Fruit fly (Drosophila melanogaster) whole organism, prepupa: ENCODE results near the gene dib.

Experiments
- CG10669 ChIP-seq: fragments of 200-800 bp; sonication (Bioruptor generic); optimal IDR thresholded peaks from 3 replicates; lab custom pipeline; 2018; ENCODE audit warnings: missing biosample characterization, mild to moderate bottlenecking, missing genetic modification characterization, moderate library complexity
- CG11902 ChIP-seq: fragments of 200-800 bp; sonication (Bioruptor generic); optimal IDR thresholded peaks from 3 replicates; lab custom pipeline; 2016; ENCODE audit warnings: missing biosample characterization, missing genetic modification characterization
- CG15336 ChIP-seq: fragments of 200-800 bp; sonication (Bioruptor generic); IDR thresholded peaks from 2 replicates; pipeline ENCODE4 v1.3.6; 2022; ENCODE audit warnings: missing biosample characterization, missing genetic modification characterization
- CG1621 ChIP-seq: fragments of 200-800 bp; sonication (Bioruptor generic); optimal IDR thresholded peaks from 3 replicates; lab custom pipeline; 2018; ENCODE audit warnings: missing biosample characterization, mild to moderate bottlenecking, missing genetic modification characterization
- CG16779 ChIP-seq: fragments of 200-800 bp; sonication (Bioruptor generic); optimal IDR thresholded peaks from 3 replicates; lab custom pipeline; 2017; ENCODE audit warnings: missing biosample characterization, mild to moderate bottlenecking, missing genetic modification characterization
- CG3032 ChIP-seq: fragments of 200-800 bp; optimal IDR thresholded peaks from 2 replicates; lab custom pipeline; 2019; ENCODE audit warnings: missing biosample characterization, mild to moderate bottlenecking, missing genetic modification characterization, moderate library complexity
- CG31627 ChIP-seq: fragments of 200-800 bp; sonication (Bioruptor generic); optimal IDR thresholded peaks from 3 replicates; lab custom pipeline; 2016; ENCODE audit warnings: missing biosample characterization, missing genetic modification characterization
- CG32006 ChIP-seq: fragments of 200-800 bp; sonication (Bioruptor generic); optimal IDR thresholded peaks from 3 replicates; lab custom pipeline; 2017; ENCODE audit warnings: missing biosample characterization, mild to moderate bottlenecking, missing genetic modification characterization
- CG34406 ChIP-seq: fragments of 200-800 bp; sonication (Bioruptor generic); optimal IDR thresholded peaks from 3 replicates; lab custom pipeline; 2016; ENCODE audit warnings: missing biosample characterization, missing genetic modification characterization
- CG3919 ChIP-seq: fragments of 200-800 bp; sonication (Bioruptor generic); optimal IDR thresholded peaks from 3 replicates; lab custom pipeline; 2016; ENCODE audit warnings: missing biosample characterization, missing genetic modification characterization
- CG6808 ChIP-seq: fragments of 200-800 bp; sonication (Bioruptor generic); optimal IDR thresholded peaks from 3 replicates; lab custom pipeline; 2017; ENCODE audit warnings: missing biosample characterization, missing genetic modification characterization, mild to moderate bottlenecking, moderate library complexity, missing genetic modification reagents
- CG6854 ChIP-seq: fragments of 200-800 bp; sonication (Bioruptor generic); optimal IDR thresholded peaks from 2 replicates; lab custom pipeline; 2017; ENCODE audit warnings: missing biosample characterization, mild to moderate bottlenecking, missing genetic modification characterization
- CG7368 ChIP-seq: fragments of 200-800 bp; sonication (Bioruptor generic); optimal IDR thresholded peaks from 3 replicates; lab custom pipeline; 2016; ENCODE audit warnings: missing biosample characterization, missing genetic modification characterization
- CG8119 ChIP-seq: fragments of 200-800 bp; sonication (Bioruptor generic); IDR thresholded peaks from 3 replicates; pipeline ENCODE4 v1.3.6; 2022; ENCODE audit warnings: missing biosample characterization, missing genetic modification characterization
- CG8319 ChIP-seq: fragments of 200-800 bp; sonication (Bioruptor generic); optimal IDR thresholded peaks from 3 replicates; lab custom pipeline; 2016; ENCODE audit warnings: missing biosample characterization, missing genetic modification characterization
- CG9139 ChIP-seq: fragments of 200-800 bp; sonication (Bioruptor generic); optimal IDR thresholded peaks from 3 replicates; lab custom pipeline; 2017; ENCODE audit warnings: missing biosample characterization, mild to moderate bottlenecking, missing genetic modification characterization
- Eip75B ChIP-seq: fragments of 200-800 bp; sonication (Bioruptor generic); optimal IDR thresholded peaks from 3 replicates; lab custom pipeline; 2016; ENCODE audit warnings: missing biosample characterization, missing genetic modification characterization
- Eip93F ChIP-seq: fragments of 200-800 bp; sonication (Bioruptor generic); optimal IDR thresholded peaks from 2 replicates; lab custom pipeline; 2016; ENCODE audit warnings: missing biosample characterization, mild to moderate bottlenecking, missing genetic modification characterization
- Ets21C ChIP-seq: fragments of 200-800 bp; sonication (Bioruptor generic); optimal IDR thresholded peaks from 3 replicates; lab custom pipeline; 2016; ENCODE audit warnings: missing biosample characterization, missing genetic modification characterization
- Gug ChIP-seq: fragments of 200-800 bp; sonication (Bioruptor generic); IDR thresholded peaks from 2 replicates; pipeline ENCODE4 v1.3.6; 2022; ENCODE audit warnings: missing biosample characterization, missing genetic modification characterization
- Hr38 ChIP-seq: sonication (Bioruptor generic); optimal IDR thresholded peaks from 2 replicates; lab custom pipeline; 2016; ENCODE audit warnings: missing biosample characterization, missing genetic modification characterization
- Lpt ChIP-seq: fragments of 200-800 bp; sonication (Bioruptor generic); optimal IDR thresholded peaks from 3 replicates; lab custom pipeline; 2016; ENCODE audit warnings: missing biosample characterization, missing genetic modification characterization
- Smox ChIP-seq: fragments of 200-800 bp; sonication (Bioruptor generic); optimal IDR thresholded peaks from 3 replicates; lab custom pipeline; 2016; ENCODE audit warnings: missing biosample characterization, missing genetic modification characterization
- Sox102F ChIP-seq: fragments of 200-800 bp; sonication (Bioruptor generic); optimal IDR thresholded peaks from 2 replicates; lab custom pipeline; 2016; ENCODE audit warnings: missing biosample characterization, mild to moderate bottlenecking, missing genetic modification characterization
- Sox14 ChIP-seq: fragments of 200-800 bp; sonication (Bioruptor generic); optimal IDR thresholded peaks from 3 replicates; lab custom pipeline; 2016; ENCODE audit warnings: missing biosample characterization, missing genetic modification characterization
- Sox15 ChIP-seq: fragments of 200-800 bp; sonication (Bioruptor generic); optimal IDR thresholded peaks from 3 replicates; lab custom pipeline; 2016; ENCODE audit warnings: missing biosample characterization, missing genetic modification characterization
- achi ChIP-seq: fragments of 200-800 bp; sonication (Bioruptor generic); optimal IDR thresholded peaks from 3 replicates; lab custom pipeline; 2016; ENCODE audit warnings: missing biosample characterization, missing genetic modification characterization
- cyc ChIP-seq: fragments of 200-800 bp; sonication (Bioruptor generic); optimal IDR thresholded peaks from 3 replicates; lab custom pipeline; 2016; ENCODE audit warnings: missing biosample characterization, missing genetic modification characterization
- dsx ChIP-seq: fragments of 200-800 bp; optimal IDR thresholded peaks from 3 replicates; lab custom pipeline; 2019; ENCODE audit warnings: missing biosample characterization, mild to moderate bottlenecking, missing genetic modification characterization, moderate library complexity; ENCODE audit not compliant: poor library complexity, severe bottlenecking
- eg ChIP-seq: fragments of 200-800 bp; sonication (Bioruptor generic); IDR thresholded peaks from 3 replicates; pipeline ENCODE4 v1.3.6; 2022; ENCODE audit warnings: missing biosample characterization, missing genetic modification characterization
- esn ChIP-seq: fragments of 200-800 bp; sonication (Bioruptor generic); optimal IDR thresholded peaks from 2 replicates; lab custom pipeline; 2016; ENCODE audit warnings: missing biosample characterization, mild to moderate bottlenecking, missing genetic modification characterization, moderate library complexity
- fd59A ChIP-seq: fragments of 200-800 bp; sonication (Bioruptor generic); optimal IDR thresholded peaks from 2 replicates; lab custom pipeline; 2017; ENCODE audit warnings: missing biosample characterization, mild to moderate bottlenecking, missing genetic modification characterization, missing genetic modification reagents
- fkh ChIP-seq: fragments of 200-800 bp; sonication (Bioruptor generic); optimal IDR thresholded peaks from 3 replicates; lab custom pipeline; 2017; ENCODE audit warnings: missing biosample characterization, mild to moderate bottlenecking, missing genetic modification characterization, moderate library complexity
- net ChIP-seq: fragments of 200-800 bp; sonication (Bioruptor generic); optimal IDR thresholded peaks from 3 replicates; lab custom pipeline; 2016; ENCODE audit warnings: missing biosample characterization, missing genetic modification characterization
- spab ChIP-seq: fragments of 200-800 bp; sonication (Bioruptor generic); optimal IDR thresholded peaks from 2 replicates; lab custom pipeline; 2017; ENCODE audit warnings: missing biosample characterization, mild to moderate bottlenecking, missing genetic modification characterization, missing genetic modification reagents
- svp ChIP-seq: fragments of 200-800 bp; sonication (Bioruptor generic); peaks from one replicate; lab custom pipeline; 2016; ENCODE audit warnings: missing biosample characterization, missing genetic modification characterization
- topi ChIP-seq: fragments of 200-800 bp; sonication (Bioruptor generic); optimal IDR thresholded peaks from 3 replicates; lab custom pipeline; 2016; ENCODE audit warnings: missing biosample characterization, missing genetic modification characterization

dib gene

DNA sequence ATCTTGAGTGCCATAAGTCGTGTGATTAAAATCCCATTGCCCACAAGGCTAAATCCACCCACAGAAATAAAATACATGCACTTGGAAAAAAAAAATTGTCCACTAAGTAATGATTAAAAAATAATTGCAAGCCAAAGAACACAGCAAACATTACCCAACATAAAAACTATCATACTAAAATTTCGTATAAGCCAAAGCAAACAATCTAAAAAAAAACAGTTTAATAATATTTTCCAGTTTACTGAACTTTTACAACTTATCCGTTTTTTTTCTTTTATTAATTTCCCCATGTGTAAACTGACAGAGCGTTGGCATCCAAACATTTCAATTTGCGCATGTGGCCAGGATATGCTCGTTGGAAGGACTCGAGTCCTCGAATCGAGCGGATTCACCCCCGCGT lies 18.2 kb downstream of the dib start:
- TF ChIP-seq Smox (GFP tag; lab: Kevin White, UChicago) = no peak

dm6 chr3L:4081243-4081642 lies 19.2 kb downstream of the dib start:
- TF ChIP-seq achi (GFP tag; lab: Kevin White, UChicago) (no peak), CG11902 (GFP tag; lab: Kevin White, UChicago) (no peak), Eip75B (GFP tag; lab: Kevin White, UChicago) (no peak), CG31627 (GFP tag; lab: Kevin White, UChicago) (no peak), CG8119 (GFP tag; lab: Robert Waterston, UW) (no peak), CG6808 (GFP tag; lab: Kevin White, UChicago) (no peak), net (GFP tag; lab: Kevin White, UChicago) (no peak), Hr38 (GFP tag; lab: Kevin White, UChicago) (no peak), fkh (GFP tag; lab: Kevin White, UChicago) (no peak)
- TF ChIP-seq, all 60 proteins: peak for 0

DNA sequence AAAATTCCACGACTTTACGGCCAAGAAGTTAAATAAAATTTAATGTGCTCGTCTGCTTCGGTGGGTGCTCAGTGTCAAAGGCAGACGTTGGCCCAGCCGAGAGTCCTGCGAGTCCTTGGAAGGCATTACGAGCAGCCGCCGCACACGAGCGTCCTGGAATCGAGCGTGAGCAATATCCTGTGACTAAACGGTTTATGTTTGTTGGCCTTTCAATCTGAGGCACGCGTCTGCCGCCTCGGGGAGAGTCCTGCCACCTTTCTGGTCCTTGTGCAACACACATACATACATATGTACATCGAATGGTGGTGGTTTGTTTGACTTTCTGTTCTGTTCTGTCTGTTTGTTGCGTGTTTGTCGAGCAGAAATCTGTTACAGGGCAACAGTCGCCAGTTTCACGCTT lies 21.4 kb downstream of the dib start:
- TF ChIP-seq Eip93F (GFP tag; lab: Kevin White, UChicago) (no peak), topi (GFP tag; lab: Kevin White, UChicago) (no peak), Ets21C (GFP tag; lab: Kevin White, UChicago) (no peak), CG10669 (GFP tag; lab: Kevin White, UChicago) (no peak), CG11902 (GFP tag; lab: Kevin White, UChicago) (no peak), svp (no peak), eg (GFP tag; lab: Robert Waterston, UW) (no peak), fd59A (GFP tag; lab: Kevin White, UChicago) (no peak), CG32006 (GFP tag; lab: Kevin White, UChicago) (no peak), net (GFP tag; lab: Kevin White, UChicago) (no peak), spab (no peak), esn (no peak)

dm6 chr3L:4085867-4086266 lies 23.8 kb downstream of the dib start:
- TF ChIP-seq esn (no peak), CG8319 (GFP tag; lab: Kevin White, UChicago) (no peak), CG6854 (GFP tag; lab: Kevin White, UChicago) (no peak), Gug (GFP tag; lab: Robert Waterston, UW) (no peak), CG1621 (no peak), dsx (no peak), CG16779 (no peak), fkh (GFP tag; lab: Kevin White, UChicago) (no peak), CG7368 (no peak), cyc (GFP tag; lab: Kevin White, UChicago) (no peak), CG9139 (GFP tag; lab: Kevin White, UChicago) (no peak), CG3919 (GFP tag; lab: Kevin White, UChicago) (no peak), CG31627 (GFP tag; lab: Kevin White, UChicago) (no peak), CG3032 (tag; lab: Kevin White, UChicago) (no peak)

dm6 chr3L:4087281-4087680 lies 25.2 kb downstream of the dib start, which contains the start of gene CG14989:
CG14989 (plus strand) TSS chr3L:4087581.
- TF ChIP-seq Eip93F (GFP tag; lab: Kevin White, UChicago) (no peak), Sox102F (GFP tag; lab: Kevin White, UChicago) (no peak), Lpt (GFP tag; lab: Kevin White, UChicago) (no peak), CG31627 (GFP tag; lab: Kevin White, UChicago) (no peak), CG3919 (GFP tag; lab: Kevin White, UChicago) (no peak), esn (no peak), CG32006 (GFP tag; lab: Kevin White, UChicago) (no peak), spab (no peak), Ets21C (GFP tag; lab: Kevin White, UChicago) (no peak), Sox14 (GFP tag; lab: Kevin White, UChicago) (no peak), achi (GFP tag; lab: Kevin White, UChicago) (no peak), CG10669 (GFP tag; lab: Kevin White, UChicago) (no peak), Sox15 (GFP tag; lab: Kevin White, UChicago) (no peak), CG34406 (no peak), CG15336 (GFP tag; lab: Robert Waterston, UW) (no peak)
